Fruit fly (Drosophila melanogaster) whole organism, embryonic: ENCODE data around the gene mRpS31.
A peak's percentile ranks its signal among the peaks of the same experiment; 100 is the strongest.

ENCODE experiments used
- ATbp ChIP-seq: fragments of 200-800 bp; sonication (Bioruptor generic); optimal IDR thresholded peaks from 2 replicates; lab custom pipeline; 2017; ENCODE audit warnings: missing biosample characterization, mild to moderate bottlenecking, missing genetic modification characterization, missing genetic modification reagents
- Atf6 ChIP-seq: fragments of 200-800 bp; sonication (Bioruptor generic); IDR thresholded peaks from 2 replicates; pipeline ENCODE4 v1.3.6; 2022; ENCODE audit warnings: missing biosample characterization, missing genetic modification characterization
- Bteb2 ChIP-seq: fragments of 200-800 bp; sonication (Bioruptor generic); optimal IDR thresholded peaks from 2 replicates; lab custom pipeline; 2016; ENCODE audit warnings: missing biosample characterization, missing genetic modification characterization
- CG10462 ChIP-seq: fragments of 200-800 bp; sonication (Bioruptor generic); optimal IDR thresholded peaks from 2 replicates; lab custom pipeline; 2016; ENCODE audit warnings: missing biosample characterization, missing genetic modification characterization
- CG11696 ChIP-seq: fragments of 200-800 bp; sonication (Bioruptor generic); IDR thresholded peaks from 2 replicates; pipeline ENCODE4 v1.3.6; 2022; ENCODE audit warnings: missing biosample characterization, missing genetic modification characterization
- CG12155 ChIP-seq: fragments of 200-800 bp; sonication (Bioruptor generic); optimal IDR thresholded peaks from 3 replicates; lab custom pipeline; 2016; ENCODE audit warnings: missing biosample characterization, missing genetic modification characterization
- CG1602 ChIP-seq: fragments of 200-800 bp; sonication (Bioruptor generic); optimal IDR thresholded peaks from 3 replicates; lab custom pipeline; 2016; ENCODE audit warnings: missing biosample characterization, missing genetic modification characterization
- CG16779 ChIP-seq: fragments of 200-800 bp; sonication (Bioruptor generic); IDR thresholded peaks from 2 replicates; pipeline ENCODE4 v1.3.6; 2022; ENCODE audit warnings: missing biosample characterization, missing genetic modification characterization
- CG16815 ChIP-seq: fragments of 200-800 bp; sonication (Bioruptor generic); optimal IDR thresholded peaks from 3 replicates; lab custom pipeline; 2017; ENCODE audit warnings: missing biosample characterization, mild to moderate bottlenecking, missing genetic modification characterization
- CG17361 ChIP-seq: fragments of 200-800 bp; sonication (Bioruptor generic); IDR thresholded peaks from 3 replicates; pipeline ENCODE4 v1.3.6; 2022; ENCODE audit warnings: missing biosample characterization, missing genetic modification characterization
- CG18764 ChIP-seq: fragments of 200-800 bp; sonication (Bioruptor generic); optimal IDR thresholded peaks from 3 replicates; lab custom pipeline; 2016; ENCODE audit warnings: missing biosample characterization, missing genetic modification characterization
- CG2875 ChIP-seq: fragments of 200-800 bp; sonication (Bioruptor generic); optimal IDR thresholded peaks from 2 replicates; lab custom pipeline; 2017; ENCODE audit warnings: missing biosample characterization, mild to moderate bottlenecking, missing genetic modification characterization, missing genetic modification reagents
- CG30403 ChIP-seq: fragments of 200-800 bp; sonication (Bioruptor generic); optimal IDR thresholded peaks from 3 replicates; lab custom pipeline; 2016; ENCODE audit warnings: missing biosample characterization, missing genetic modification characterization
- CG3163 ChIP-seq: fragments of 200-800 bp; sonication (Bioruptor generic); optimal IDR thresholded peaks from 3 replicates; lab custom pipeline; 2016; ENCODE audit warnings: missing biosample characterization, missing genetic modification characterization
- CG3281 ChIP-seq: fragments of 200-800 bp; sonication (Bioruptor generic); optimal IDR thresholded peaks from 3 replicates; lab custom pipeline; 2017; ENCODE audit warnings: missing biosample characterization, mild to moderate bottlenecking, missing genetic modification characterization
- CG4282 ChIP-seq: fragments of 200-800 bp; sonication (Bioruptor generic); optimal IDR thresholded peaks from 2 replicates; lab custom pipeline; 2016; ENCODE audit warnings: missing biosample characterization, missing genetic modification characterization
- CG4404 ChIP-seq: fragments of 200-800 bp; sonication (Bioruptor generic); IDR thresholded peaks from 2 replicates; pipeline ENCODE4 v1.3.6; 2022; ENCODE audit warnings: missing biosample characterization, missing genetic modification characterization
- CG4617 ChIP-seq: fragments of 200-800 bp; sonication (Bioruptor generic); optimal IDR thresholded peaks from 3 replicates; lab custom pipeline; 2016; ENCODE audit warnings: missing biosample characterization, missing genetic modification characterization, borderline replicate concordance
- CG4707 ChIP-seq: fragments of 200-800 bp; sonication (Bioruptor generic); optimal IDR thresholded peaks from 2 replicates; lab custom pipeline; 2018; ENCODE audit warnings: missing biosample characterization, mild to moderate bottlenecking, missing genetic modification characterization, moderate library complexity
- CG6689 ChIP-seq: fragments of 200-800 bp; sonication (Bioruptor generic); IDR thresholded peaks from 2 replicates; pipeline ENCODE4 v1.3.6; 2022; ENCODE audit warnings: missing biosample characterization, missing genetic modification characterization
- CG6813 ChIP-seq: fragments of 200-800 bp; sonication (Bioruptor generic); optimal IDR thresholded peaks from 2 replicates; lab custom pipeline; 2017; ENCODE audit warnings: missing biosample characterization, missing genetic modification characterization, mild to moderate bottlenecking, moderate library complexity, missing genetic modification reagents
- CG9932 ChIP-seq: fragments of 200-800 bp; sonication (Bioruptor generic); IDR thresholded peaks from 2 replicates; pipeline ENCODE4 v1.3.6; 2022; ENCODE audit warnings: missing biosample characterization, missing genetic modification characterization
- ERR ChIP-seq: fragments of 200-800 bp; sonication (Bioruptor generic); optimal IDR thresholded peaks from 2 replicates; lab custom pipeline; 2016; ENCODE audit warnings: missing biosample characterization, missing genetic modification characterization
- HHEX ChIP-seq: fragments of 200-800 bp; sonication (Bioruptor generic); optimal IDR thresholded peaks from 3 replicates; lab custom pipeline; 2017; ENCODE audit warnings: missing biosample characterization, mild to moderate bottlenecking, missing genetic modification characterization, missing genetic modification reagents
- NC2β ChIP-seq: fragments of 200-800 bp; sonication (Bioruptor generic); optimal IDR thresholded peaks from 2 replicates; lab custom pipeline; 2016; ENCODE audit warnings: missing biosample characterization, missing genetic modification characterization
- NFAT ChIP-seq: fragments of 200-800 bp; sonication (Bioruptor generic); IDR thresholded peaks from 2 replicates; pipeline ENCODE4 v1.3.6; 2022; ENCODE audit warnings: missing biosample characterization, missing genetic modification characterization
- Sox102F ChIP-seq: fragments of 200-800 bp; sonication (Bioruptor generic); optimal IDR thresholded peaks from 2 replicates; lab custom pipeline; 2018; ENCODE audit warnings: missing biosample characterization, mild to moderate bottlenecking, missing genetic modification characterization, moderate library complexity
- Stat92E ChIP-seq, 3 experiments: fragments of >200 bp in 2 of 3; fragments of 200-800 bp in 1 of 3; sonication (Bioruptor generic) in 1 of 3; optimal IDR thresholded peaks; 2 replicates each; lab custom pipeline; 2017 to 2019; ENCODE audit warnings: missing biosample characterization in 3 of 3, missing genetic modification characterization in 3 of 3, mild to moderate bottlenecking in 1 of 3, moderate library complexity in 1 of 3
- Usf ChIP-seq: fragments of 200-800 bp; sonication (Bioruptor generic); optimal IDR thresholded peaks from 2 replicates; lab custom pipeline; 2017; ENCODE audit warnings: missing genotype, missing biosample characterization, missing genetic modification characterization
- bcd ChIP-seq: fragments of 200-800 bp; sonication (Bioruptor generic); optimal IDR thresholded peaks from 2 replicates; lab custom pipeline; 2017; ENCODE audit warnings: missing biosample characterization, mild to moderate bottlenecking, missing genetic modification characterization
- btn ChIP-seq: fragments of 200-800 bp; sonication (Bioruptor generic); optimal IDR thresholded peaks from 2 replicates; lab custom pipeline; 2016; ENCODE audit warnings: missing biosample characterization, missing genetic modification characterization
- cas ChIP-seq: fragments of 200-800 bp; sonication (Bioruptor generic); IDR thresholded peaks from 2 replicates; pipeline ENCODE4 v1.3.6; 2022; ENCODE audit warnings: missing biosample characterization, missing genetic modification characterization
- da ChIP-seq: fragments of 200-800 bp; sonication (Bioruptor generic); optimal IDR thresholded peaks from 2 replicates; lab custom pipeline; 2016; ENCODE audit warnings: missing biosample characterization, missing genetic modification characterization
- dm ChIP-seq: fragments of 200-800 bp; sonication (Bioruptor generic); optimal IDR thresholded peaks from 3 replicates; lab custom pipeline; 2016; ENCODE audit warnings: missing biosample characterization, missing genetic modification characterization
- eve ChIP-seq, 2 experiments: fragments of >200 bp; optimal IDR thresholded peaks; 2 replicates each; lab custom pipeline; 2017; ENCODE audit warnings: missing biosample characterization in 2 of 2, missing genetic modification characterization in 2 of 2
- gfzf ChIP-seq: fragments of 200-800 bp; sonication (Bioruptor generic); optimal IDR thresholded peaks from 2 replicates; lab custom pipeline; 2016; ENCODE audit warnings: missing biosample characterization, mild to moderate bottlenecking, missing genetic modification characterization, moderate library complexity
- insv ChIP-seq, 2 experiments: fragments of 200-800 bp; sonication (Bioruptor generic); optimal IDR thresholded peaks; 3 replicates each; lab custom pipeline; 2016 to 2018; ENCODE audit warnings: missing biosample characterization in 2 of 2, missing genetic modification characterization in 2 of 2
- kay ChIP-seq: fragments of 200-800 bp; sonication (Bioruptor generic); optimal IDR thresholded peaks from 2 replicates; lab custom pipeline; 2016; ENCODE audit warnings: missing biosample characterization, missing genetic modification characterization
- odd ChIP-seq: fragments of 200-800 bp; sonication (Bioruptor generic); optimal IDR thresholded peaks from 2 replicates; lab custom pipeline; 2017; ENCODE audit warnings: missing biosample characterization, mild to moderate bottlenecking, missing genetic modification characterization
- pan ChIP-seq, 4 experiments: fragments of >200 bp in 3 of 4; fragments of 200-800 bp in 1 of 4; sonication (Bioruptor generic) in 1 of 4; optimal IDR thresholded peaks in 3 of 4; IDR thresholded peaks in 1 of 4; 2 replicates each; pipeline versions ENCODE4 v1.3.6 to Lab custom; 2017 to 2022; ENCODE audit warnings: missing biosample characterization in 2 of 4, missing genetic modification characterization in 2 of 4, mixed read lengths in 1 of 4
- pnt ChIP-seq: fragments of 200-800 bp; sonication (Bioruptor generic); optimal IDR thresholded peaks from 3 replicates; lab custom pipeline; 2016; ENCODE audit warnings: missing biosample characterization, missing genetic modification characterization
- repo ChIP-seq: fragments of 200-800 bp; sonication (Bioruptor generic); optimal IDR thresholded peaks from 2 replicates; lab custom pipeline; 2016; ENCODE audit warnings: missing biosample characterization, missing genetic modification characterization
- ssp ChIP-seq: fragments of 200-800 bp; sonication (Bioruptor generic); IDR thresholded peaks from 2 replicates; pipeline ENCODE4 v1.3.6; 2022; ENCODE audit warnings: missing biosample characterization, missing genetic modification characterization
- trem ChIP-seq: fragments of 200-800 bp; optimal IDR thresholded peaks from 3 replicates; lab custom pipeline; 2019; ENCODE audit warnings: missing biosample characterization, mild to moderate bottlenecking, missing genetic modification characterization, moderate library complexity
- ttk ChIP-seq: fragments of 200-800 bp; sonication (Bioruptor generic); IDR thresholded peaks from 2 replicates; pipeline ENCODE4 v2.1.2; 2022; ENCODE audit warnings: missing biosample characterization, missing genetic modification characterization
- unpg ChIP-seq: fragments of 200-800 bp; sonication (Bioruptor generic); optimal IDR thresholded peaks from 3 replicates; lab custom pipeline; 2018; ENCODE audit warnings: missing biosample characterization, mild to moderate bottlenecking, missing genetic modification characterization, moderate library complexity
- zen2 ChIP-seq: fragments of 200-800 bp; sonication (Bioruptor generic); IDR thresholded peaks from 3 replicates; pipeline ENCODE4 v1.3.6; 2022; ENCODE audit warnings: missing biosample characterization, missing genetic modification characterization; ENCODE audit not compliant: partially characterized antibody
- zf30C ChIP-seq: fragments of 200-800 bp; sonication (Bioruptor generic); optimal IDR thresholded peaks from 3 replicates; lab custom pipeline; 2018; ENCODE audit warnings: missing biosample characterization, mild to moderate bottlenecking, missing genetic modification characterization

mRpS31 gene

DNA sequence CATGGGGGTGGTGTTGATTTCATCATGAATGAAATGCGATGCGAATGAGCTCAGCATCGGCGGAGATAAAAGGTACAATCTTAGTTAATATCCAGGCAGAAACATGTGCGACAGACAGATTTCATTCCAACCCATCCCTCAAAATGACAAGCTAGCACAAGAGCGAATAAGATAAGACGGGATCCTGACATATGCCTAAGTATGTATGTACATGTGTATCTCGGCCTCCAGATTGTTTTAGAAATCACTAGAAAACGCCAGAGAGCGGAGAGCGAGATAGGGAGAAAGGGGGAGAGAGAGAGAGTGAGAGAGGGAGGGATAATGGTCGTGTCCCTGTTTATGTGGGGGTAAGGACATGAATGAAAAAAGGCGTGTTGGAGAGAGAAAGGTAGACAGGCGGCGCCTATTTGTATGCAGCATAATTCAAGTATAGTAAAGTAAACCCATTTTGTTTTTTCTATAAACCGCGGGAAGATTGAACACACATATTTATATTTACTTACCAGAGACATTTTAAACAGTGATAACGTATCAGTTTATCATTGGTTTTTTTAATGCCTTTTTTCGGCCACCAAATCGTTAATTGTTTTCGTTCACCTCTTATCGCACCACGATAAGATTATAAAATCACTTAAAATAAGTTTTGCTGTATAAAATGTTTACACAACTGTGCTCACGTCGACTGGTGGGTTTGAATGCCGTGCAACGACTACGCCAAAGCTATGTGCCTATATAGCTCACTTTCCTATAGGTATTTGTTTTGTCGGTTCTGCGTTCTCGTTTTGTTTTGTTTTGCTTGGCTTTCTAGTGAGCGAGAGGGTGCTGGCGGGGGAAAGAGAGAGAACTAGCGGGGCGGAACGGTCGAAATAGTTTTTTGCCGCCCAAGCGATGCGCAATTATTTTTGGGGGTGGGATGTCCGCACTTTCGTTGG lies 45.2 kb downstream of the mRpS31 start (continued):
- TF ChIP-seq dm (GFP tag; lab: Kevin White, UChicago), result no peak
- TF ChIP-seq CG6813 (GFP tag; lab: Kevin White, UChicago), result peak; percentile 72
- TF ChIP-seq Usf (GFP tag; lab: Kevin White, UChicago), result no peak
- no peak for TF ChIP-seq CG4404
- no peak for TF ChIP-seq gfzf
- no peak for TF ChIP-seq pan (optimal IDR thresholded peaks at IDR 0.05; lab: Kevin White, UChicago)
- TF ChIP-seq pan (GFP tag; optimal IDR thresholded peaks at IDR 0.05 in 1 of 2, IDR thresholded peaks at IDR 0.05 in 1 of 2), result peak in 1 of 2 experiments; percentile 37
- peak; percentile 49 for TF ChIP-seq HHEX (GFP tag; lab: Kevin White, UChicago)
- TF ChIP-seq ssp (GFP tag; lab: Robert Waterston, UW), result no peak
- TF ChIP-seq trem (tag; lab: Kevin White, UChicago), result no peak
- no peak for TF ChIP-seq CG16779
- peak; percentile 61 for TF ChIP-seq CG3281
- no peak for TF ChIP-seq CG30403 (GFP tag; lab: Kevin White, UChicago)
- TF ChIP-seq Stat92E (GFP tag; optimal IDR thresholded peaks at IDR 0.05; lab: Kevin White, UChicago), result no peak
- TF ChIP-seq bcd (GFP tag; lab: Kevin White, UChicago), result peak; percentile 32
- no peak for TF ChIP-seq kay (GFP tag; lab: Kevin White, UChicago)
- TF ChIP-seq pnt, result no peak
- peak; percentile 47; the same call in 1 of the 2 replicates for TF ChIP-seq NFAT (GFP tag; lab: Robert Waterston, UW)
- TF ChIP-seq ttk (GFP tag; lab: Robert Waterston, UW), result no peak
- TF ChIP-seq CG18764 (GFP tag; lab: Kevin White, UChicago), result no peak
- no peak for TF ChIP-seq btn (GFP tag; lab: Kevin White, UChicago)
- TF ChIP-seq Bteb2 (GFP tag; lab: Kevin White, UChicago), result no peak
- TF ChIP-seq CG3163, result no peak
- no peak for TF ChIP-seq da (GFP tag; lab: Kevin White, UChicago)
- TF ChIP-seq CG11696 (GFP tag; lab: Robert Waterston, UW), result 0 out of 2 replicates have a peak, but pooled peaks have one; percentile 5
- TF ChIP-seq CG1602 (GFP tag; lab: Kevin White, UChicago), result no peak
- TF ChIP-seq NC2β (GFP tag; lab: Kevin White, UChicago), result no peak
- peak; percentile 63 for TF ChIP-seq odd (GFP tag; lab: Kevin White, UChicago)
- no peak for TF ChIP-seq CG2875 (GFP tag; lab: Kevin White, UChicago)
- no peak for TF ChIP-seq CG17361 (GFP tag; lab: Robert Waterston, UW)
- no peak for TF ChIP-seq zen2 (GFP tag; lab: Robert Waterston, UW)
- TF ChIP-seq CG4282 (GFP tag; lab: Kevin White, UChicago), result peak; percentile 17
- TF ChIP-seq CG9932 (GFP tag; lab: Robert Waterston, UW), result no peak
- TF ChIP-seq CG10462, result no peak
- TF ChIP-seq repo, result no peak
- no peak for TF ChIP-seq CG6689 (GFP tag; lab: Robert Waterston, UW)
- no peak for TF ChIP-seq CG4707 (GFP tag; lab: Kevin White, UChicago)
- TF ChIP-seq unpg, result peak; percentile 31
- TF ChIP-seq eve (GFP tag; optimal IDR thresholded peaks at IDR 0.05; lab: Kevin White, UChicago), result peak in 1 of 2 experiments; percentile 61
- no peak for TF ChIP-seq ERR (GFP tag; lab: Kevin White, UChicago)
- no peak for TF ChIP-seq insv (GFP tag; optimal IDR thresholded peaks at IDR 0.05; lab: Kevin White, UChicago)
- TF ChIP-seq cas (GFP tag; lab: Robert Waterston, UW), result 0 out of 2 replicates have a peak, but pooled peaks have one; percentile 19
- no peak for TF ChIP-seq Sox102F (GFP tag; lab: Kevin White, UChicago)
- TF ChIP-seq CG16815 (GFP tag; lab: Kevin White, UChicago), result no peak
- no peak for TF ChIP-seq CG12155
- TF ChIP-seq CG4617, result no peak
- TF ChIP-seq Atf6 (GFP tag; lab: Robert Waterston, UW), result peak; percentile 70
- no peak for TF ChIP-seq zf30C (GFP tag; lab: Kevin White, UChicago)
- peak; percentile 47 for TF ChIP-seq ATbp (GFP tag; lab: Kevin White, UChicago)
